Fruit fly (Drosophila melanogaster) whole organism, embryonic: ENCODE results near the gene S6KL.

Source experiments
- Ada2b ChIP-seq: fragments of 200-800 bp; sonication (Bioruptor generic); IDR thresholded peaks from 2 replicates; pipeline ENCODE4 v1.3.6; 2022; ENCODE audit warnings: missing biosample characterization, missing genetic modification characterization
- Atf6 ChIP-seq: fragments of 200-800 bp; sonication (Bioruptor generic); IDR thresholded peaks from 2 replicates; pipeline ENCODE4 v1.3.6; 2022; ENCODE audit warnings: missing biosample characterization, missing genetic modification characterization
- CG13624 ChIP-seq: fragments of 200-800 bp; sonication (Bioruptor generic); optimal IDR thresholded peaks from 2 replicates; lab custom pipeline; 2016; ENCODE audit warnings: missing biosample characterization, missing genetic modification characterization
- CG14014 ChIP-seq: fragments of 200-800 bp; sonication (Bioruptor generic); IDR thresholded peaks from 2 replicates; pipeline ENCODE4 v1.3.6; 2022; ENCODE audit warnings: missing biosample characterization, missing genetic modification characterization
- CG14667 ChIP-seq: fragments of 200-800 bp; sonication (Bioruptor generic); IDR thresholded peaks from 2 replicates; pipeline ENCODE4 v1.3.6; 2022; ENCODE audit warnings: missing biosample characterization, missing genetic modification characterization
- CG15696 ChIP-seq: fragments of 200-800 bp; sonication (Bioruptor generic); optimal IDR thresholded peaks from 2 replicates; lab custom pipeline; 2019; ENCODE audit warnings: missing biosample characterization, mild to moderate bottlenecking, missing genetic modification characterization, moderate library complexity
- CG1647 ChIP-seq: fragments of 200-800 bp; sonication (Bioruptor generic); optimal IDR thresholded peaks from 3 replicates; lab custom pipeline; 2016; ENCODE audit warnings: missing biosample characterization, missing genetic modification characterization
- CG16863 ChIP-seq: fragments of 200-800 bp; sonication (Bioruptor generic); optimal IDR thresholded peaks from 3 replicates; lab custom pipeline; 2016; ENCODE audit warnings: missing biosample characterization, missing genetic modification characterization
- CG17359 ChIP-seq: fragments of 200-800 bp; sonication (Bioruptor generic); optimal IDR thresholded peaks from 3 replicates; lab custom pipeline; 2018; ENCODE audit warnings: missing biosample characterization, mild to moderate bottlenecking, missing genetic modification characterization, moderate library complexity
- CG18262 ChIP-seq: fragments of 200-800 bp; optimal IDR thresholded peaks from 3 replicates; lab custom pipeline; 2019; ENCODE audit warnings: missing biosample characterization, mild to moderate bottlenecking, missing genetic modification characterization, moderate library complexity
- CG18599 ChIP-seq: fragments of 200-800 bp; sonication (Bioruptor generic); optimal IDR thresholded peaks from 3 replicates; lab custom pipeline; 2017; ENCODE audit warnings: missing biosample characterization, missing genetic modification characterization, mild to moderate bottlenecking, moderate library complexity, missing genetic modification reagents
- CG32532 ChIP-seq: fragments of 200-800 bp; sonication (Bioruptor generic); IDR thresholded peaks from 2 replicates; pipeline ENCODE4 v1.3.6; 2022; ENCODE audit warnings: missing biosample characterization, missing genetic modification characterization
- CG32772 ChIP-seq: fragments of 200-800 bp; sonication (Bioruptor generic); IDR thresholded peaks from 2 replicates; pipeline ENCODE4 v1.3.6; 2022; ENCODE audit warnings: missing biosample characterization, missing genetic modification characterization
- CG3281 ChIP-seq: fragments of 200-800 bp; sonication (Bioruptor generic); optimal IDR thresholded peaks from 3 replicates; lab custom pipeline; 2017; ENCODE audit warnings: missing biosample characterization, mild to moderate bottlenecking, missing genetic modification characterization
- CG6689 ChIP-seq: fragments of 200-800 bp; sonication (Bioruptor generic); IDR thresholded peaks from 2 replicates; pipeline ENCODE4 v1.3.6; 2022; ENCODE audit warnings: missing biosample characterization, missing genetic modification characterization
- CG7357 ChIP-seq: fragments of 200-800 bp; sonication (Bioruptor generic); IDR thresholded peaks from 3 replicates; pipeline ENCODE4 v1.3.6; 2022; ENCODE audit warnings: missing biosample characterization, missing genetic modification characterization
- D ChIP-seq, 2 experiments: fragments of 200-800 bp in 1 of 2; fragments of >200 bp in 1 of 2; sonication (Bioruptor generic) in 1 of 2; optimal IDR thresholded peaks; 2 replicates in 1 of 2; 3 replicates in 1 of 2; lab custom pipeline; 2017; ENCODE audit warnings: mild to moderate bottlenecking in 1 of 2, missing biosample characterization in 1 of 2, missing genetic modification characterization in 1 of 2, missing genetic modification reagents in 1 of 2
- D19B ChIP-seq: fragments of 200-800 bp; sonication (Bioruptor generic); optimal IDR thresholded peaks from 2 replicates; lab custom pipeline; 2017; ENCODE audit warnings: missing biosample characterization, mild to moderate bottlenecking, missing genetic modification characterization
- Drgx ChIP-seq: fragments of 200-800 bp; sonication (Bioruptor generic); IDR thresholded peaks from 2 replicates; pipeline ENCODE4 v1.3.6; 2022; ENCODE audit warnings: missing biosample characterization, missing genetic modification characterization
- ERR ChIP-seq: fragments of 200-800 bp; sonication (Bioruptor generic); optimal IDR thresholded peaks from 2 replicates; lab custom pipeline; 2016; ENCODE audit warnings: missing biosample characterization, missing genetic modification characterization
- Gug ChIP-seq: fragments of 200-800 bp; sonication (Bioruptor generic); IDR thresholded peaks from 4 replicates; pipeline ENCODE4 v1.3.6; 2022; ENCODE audit warnings: missing biosample characterization, missing genetic modification characterization
- HLH3B ChIP-seq: fragments of 200-800 bp; sonication (Bioruptor generic); IDR thresholded peaks from 2 replicates; pipeline ENCODE4 v1.3.6; 2022; ENCODE audit warnings: missing biosample characterization, missing genetic modification characterization
- Max ChIP-seq: fragments of 200-800 bp; sonication (Bioruptor generic); optimal IDR thresholded peaks from 2 replicates; lab custom pipeline; 2016; ENCODE audit warnings: missing biosample characterization, mild to moderate bottlenecking, missing genetic modification characterization
- Optix ChIP-seq: fragments of 200-800 bp; sonication (Bioruptor generic); IDR thresholded peaks from 3 replicates; pipeline ENCODE4 v1.3.6; 2022; ENCODE audit warnings: missing biosample characterization, missing genetic modification characterization
- Ptx1 ChIP-seq: fragments of 200-800 bp; sonication (Bioruptor generic); IDR thresholded peaks from 2 replicates; pipeline ENCODE4 v1.3.6; 2022; ENCODE audit warnings: missing biosample characterization, missing genetic modification characterization
- Rx ChIP-seq: fragments of 200-800 bp; sonication (Bioruptor generic); IDR thresholded peaks from 2 replicates; pipeline ENCODE4 v1.3.6; 2022; ENCODE audit warnings: missing biosample characterization, missing genetic modification characterization
- Ssrp ChIP-seq: fragments of 200-800 bp; sonication (Bioruptor generic); optimal IDR thresholded peaks from 2 replicates; lab custom pipeline; 2018; ENCODE audit warnings: missing biosample characterization, mild to moderate bottlenecking, missing genetic modification characterization, moderate library complexity
- ab ChIP-seq: fragments of 200-800 bp; sonication (Bioruptor generic); optimal IDR thresholded peaks from 2 replicates; lab custom pipeline; 2016; ENCODE audit warnings: missing biosample characterization, missing genetic modification characterization
- aop ChIP-seq: fragments of 200-800 bp; sonication (Bioruptor generic); IDR thresholded peaks from 2 replicates; pipeline ENCODE4 v1.3.6; 2022; ENCODE audit warnings: missing biosample characterization, missing genetic modification characterization
- bcd ChIP-seq: fragments of 200-800 bp; sonication (Bioruptor generic); optimal IDR thresholded peaks from 2 replicates; lab custom pipeline; 2017; ENCODE audit warnings: missing biosample characterization, mild to moderate bottlenecking, missing genetic modification characterization
- bsh ChIP-seq, 2 experiments: fragments of 200-800 bp; sonication (Bioruptor generic); optimal IDR thresholded peaks; 2 replicates each; lab custom pipeline; 2017 to 2018; ENCODE audit warnings: mild to moderate bottlenecking in 2 of 2, missing biosample characterization in 2 of 2, missing genetic modification characterization in 2 of 2, moderate library complexity in 1 of 2
- corto ChIP-seq: fragments of 200-800 bp; sonication (Bioruptor generic); optimal IDR thresholded peaks from 2 replicates; lab custom pipeline; 2016; ENCODE audit warnings: missing biosample characterization, mild to moderate bottlenecking, missing genetic modification characterization, moderate library complexity
- dm ChIP-seq: fragments of 200-800 bp; sonication (Bioruptor generic); optimal IDR thresholded peaks from 3 replicates; lab custom pipeline; 2016; ENCODE audit warnings: missing biosample characterization, missing genetic modification characterization
- esg ChIP-seq: fragments of 200-800 bp; sonication (Bioruptor generic); conservative IDR thresholded peaks from 2 replicates; pipeline ENCODE4 v1.3.6; 2022; ENCODE audit warnings: missing biosample characterization, missing genetic modification characterization
- eyg ChIP-seq: fragments of 200-800 bp; sonication (Bioruptor generic); optimal IDR thresholded peaks from 3 replicates; lab custom pipeline; 2016; ENCODE audit warnings: missing biosample characterization, missing genetic modification characterization
- fd102C ChIP-seq: fragments of 200-800 bp; sonication (Bioruptor generic); optimal IDR thresholded peaks from 2 replicates; lab custom pipeline; 2018; ENCODE audit warnings: missing biosample characterization, mild to moderate bottlenecking, missing genetic modification characterization, moderate library complexity
- gem ChIP-seq: fragments of 200-800 bp; sonication (Bioruptor generic); optimal IDR thresholded peaks from 2 replicates; lab custom pipeline; 2019; ENCODE audit warnings: missing biosample characterization, mild to moderate bottlenecking, missing genetic modification characterization, moderate library complexity
- gt ChIP-seq: fragments of 200-800 bp; sonication (Bioruptor generic); IDR thresholded peaks from 2 replicates; pipeline ENCODE4 v1.3.6; 2022; ENCODE audit warnings: missing biosample characterization, missing genetic modification characterization
- ind ChIP-seq: fragments of 200-800 bp; sonication (Bioruptor generic); optimal IDR thresholded peaks from 3 replicates; lab custom pipeline; 2016; ENCODE audit warnings: missing biosample characterization, missing genetic modification characterization
- inv ChIP-seq: fragments of 200-800 bp; sonication (Bioruptor generic); IDR thresholded peaks from 2 replicates; pipeline ENCODE4 v1.3.6; 2022; ENCODE audit warnings: missing biosample characterization, missing genetic modification characterization; ENCODE audit not compliant: partially characterized antibody
- p53 ChIP-seq: fragments of 200-800 bp; sonication (Bioruptor generic); optimal IDR thresholded peaks from 2 replicates; lab custom pipeline; 2016; ENCODE audit warnings: missing biosample characterization, missing genetic modification characterization
- pan ChIP-seq, 4 experiments: fragments of >200 bp in 3 of 4; fragments of 200-800 bp in 1 of 4; sonication (Bioruptor generic) in 1 of 4; optimal IDR thresholded peaks in 3 of 4; IDR thresholded peaks in 1 of 4; 2 replicates each; pipeline versions ENCODE4 v1.3.6 to Lab custom; 2017 to 2022; ENCODE audit warnings: missing biosample characterization in 2 of 4, missing genetic modification characterization in 2 of 4, mixed read lengths in 1 of 4
- pita ChIP-seq: fragments of 200-800 bp; sonication (Bioruptor generic); optimal IDR thresholded peaks from 2 replicates; lab custom pipeline; 2017; ENCODE audit warnings: missing biosample characterization, mild to moderate bottlenecking, missing genetic modification characterization
- prd ChIP-seq, 3 experiments: fragments of >200 bp in 2 of 3; fragments of 200-800 bp in 1 of 3; sonication (Bioruptor generic) in 1 of 3; optimal IDR thresholded peaks in 2 of 3; IDR thresholded peaks in 1 of 3; 2 replicates in 2 of 3; 3 replicates in 1 of 3; pipeline versions ENCODE4 v1.3.6 to Lab custom; 2017 to 2022; ENCODE audit warnings: missing biosample characterization in 1 of 3, missing genetic modification characterization in 1 of 3
- run ChIP-seq: fragments of 200-800 bp; sonication (Bioruptor generic); optimal IDR thresholded peaks from 3 replicates; lab custom pipeline; 2018; ENCODE audit warnings: missing biosample characterization, mild to moderate bottlenecking, missing genetic modification characterization
- so ChIP-seq: fragments of 200-800 bp; sonication (Bioruptor generic); IDR thresholded peaks from 3 replicates; pipeline ENCODE4 v1.3.6; 2022; ENCODE audit warnings: missing biosample characterization, missing genetic modification characterization
- tgo ChIP-seq: fragments of 200-800 bp; sonication (Bioruptor generic); IDR thresholded peaks from 3 replicates; pipeline ENCODE4 v1.3.6; 2022; ENCODE audit warnings: missing biosample characterization, missing genetic modification characterization
- tup ChIP-seq: fragments of 200-800 bp; sonication (Bioruptor generic); optimal IDR thresholded peaks from 2 replicates; lab custom pipeline; 2016; ENCODE audit warnings: missing biosample characterization, mild to moderate bottlenecking, missing genetic modification characterization, moderate library complexity
- tx ChIP-seq: fragments of 200-800 bp; sonication (Bioruptor generic); optimal IDR thresholded peaks from 2 replicates; lab custom pipeline; 2016; ENCODE audit warnings: missing biosample characterization, missing genetic modification characterization

S6KL gene

DNA sequence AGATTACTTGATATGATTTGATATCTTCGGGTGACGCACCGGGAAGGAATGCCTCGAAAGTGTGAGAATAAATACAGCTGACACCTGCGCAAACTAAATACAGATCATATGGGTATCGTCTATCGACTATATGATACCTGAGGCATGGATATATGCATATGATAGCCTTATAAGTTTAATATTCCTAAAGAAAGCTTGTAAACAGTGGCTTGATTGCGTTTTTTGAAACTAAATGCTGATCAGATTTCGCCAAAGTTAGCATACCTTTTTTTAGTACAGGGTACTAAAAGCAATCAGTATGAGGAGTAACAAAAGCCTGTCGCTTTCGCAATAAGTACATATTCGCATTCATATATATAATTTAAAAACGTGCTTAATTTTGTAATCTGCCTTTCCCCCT is 46.1 kb downstream of the S6KL start (continued):
- no peak for TF ChIP-seq ERR (GFP tag; lab: Kevin White, UChicago)
- TF ChIP-seq CG7357 = no peak
- no peak for TF ChIP-seq tx (GFP tag; lab: Kevin White, UChicago)
- TF ChIP-seq CG16863 = no peak
- peak; percentile 30; the same call in 1 of the 2 replicates for TF ChIP-seq Atf6 (GFP tag; lab: Robert Waterston, UW)
- TF ChIP-seq CG14014 (GFP tag; lab: Robert Waterston, UW) = 0 out of 2 replicates have a peak, but pooled peaks have one; percentile 19
- TF ChIP-seq CG18262 (tag; lab: Kevin White, UChicago) = peak; percentile 1
- 0 out of 2 replicates have a peak, but pooled peaks have one; percentile 23 for TF ChIP-seq CG32772 (GFP tag; lab: Robert Waterston, UW)
- 0 out of 2 replicates have a peak, but pooled peaks have one; percentile 39 for TF ChIP-seq CG6689 (GFP tag; lab: Robert Waterston, UW)
- peak; percentile 28 for TF ChIP-seq CG1647
- peak; percentile 51 for TF ChIP-seq HLH3B (GFP tag; lab: Robert Waterston, UW)
- TF ChIP-seq CG3281 (GFP tag; lab: Kevin White, UChicago) = peak; percentile 24
- TF ChIP-seq Gug (GFP tag; lab: Robert Waterston, UW) = peak; percentile 23; the same call in 1 of the 4 replicates
- TF ChIP-seq pan (optimal IDR thresholded peaks at IDR 0.05; lab: Kevin White, UChicago) = no peak
- peak in 1 of 2 experiments; percentile 34 for TF ChIP-seq pan (GFP tag; optimal IDR thresholded peaks at IDR 0.05 in 1 of 2, IDR thresholded peaks at IDR 0.05 in 1 of 2)
- TF ChIP-seq corto (GFP tag; lab: Kevin White, UChicago) = peak; percentile 10
- no peak for TF ChIP-seq CG14667 (GFP tag; lab: Robert Waterston, UW)
- TF ChIP-seq CG17359 (tag; lab: Kevin White, UChicago) = peak; percentile 40
- TF ChIP-seq fd102C (GFP tag; lab: Kevin White, UChicago) = no peak
- peak; percentile 53 for TF ChIP-seq esg (GFP tag; lab: Robert Waterston, UW)
- no peak for TF ChIP-seq gt (GFP tag; lab: Robert Waterston, UW)
- TF ChIP-seq eyg (GFP tag; lab: Kevin White, UChicago) = no peak
- peak; percentile 50; the same call in 1 of the 2 replicates for TF ChIP-seq Ada2b (GFP tag; lab: Robert Waterston, UW)
- TF ChIP-seq Drgx (GFP tag; lab: Robert Waterston, UW) = peak; percentile 49
- TF ChIP-seq CG32532 (GFP tag; lab: Robert Waterston, UW) = peak; percentile 52
- TF ChIP-seq tup (GFP tag; lab: Kevin White, UChicago) = no peak
- no peak for TF ChIP-seq dm
- TF ChIP-seq D (optimal IDR thresholded peaks at IDR 0.05; lab: Kevin White, UChicago) = no peak
- TF ChIP-seq D (GFP tag; optimal IDR thresholded peaks at IDR 0.05; lab: Kevin White, UChicago) = no peak
- no peak for TF ChIP-seq inv (GFP tag; lab: Robert Waterston, UW)
- TF ChIP-seq CG18599 = peak; percentile 32
- no peak for TF ChIP-seq Ssrp (tag; lab: Kevin White, UChicago)
- TF ChIP-seq ab (GFP tag; lab: Kevin White, UChicago) = no peak
- no peak for TF ChIP-seq pita (GFP tag; lab: Kevin White, UChicago)
- TF ChIP-seq Max (GFP tag; lab: Kevin White, UChicago) = peak; percentile 0
- TF ChIP-seq gem (tag; lab: Kevin White, UChicago) = peak; percentile 6
- TF ChIP-seq Rx = peak; percentile 52; the same call in 1 of the 2 replicates
- TF ChIP-seq aop (GFP tag; lab: Robert Waterston, UW) = no peak
- TF ChIP-seq p53 (GFP tag; lab: Kevin White, UChicago) = no peak
- peak; percentile 4 for TF ChIP-seq bcd (GFP tag; lab: Kevin White, UChicago)
- TF ChIP-seq prd (optimal IDR thresholded peaks at IDR 0.05; lab: Kevin White, UChicago) = no peak
- TF ChIP-seq prd (GFP tag; IDR thresholded peaks at IDR 0.05; lab: Robert Waterston, UW) = peak; percentile 77
- TF ChIP-seq CG13624 (GFP tag; lab: Kevin White, UChicago) = peak; percentile 2
- TF ChIP-seq CG15696 = no peak
- peak; percentile 36 for TF ChIP-seq ind
- peak; percentile 21; the same call in 1 of the 3 replicates for TF ChIP-seq tgo
- TF ChIP-seq so (GFP tag; lab: Robert Waterston, UW) = 0 out of 3 replicates have a peak, but pooled peaks have one; percentile 44
- peak; percentile 57; the same call in 1 of the 2 replicates for TF ChIP-seq Ptx1 (GFP tag; lab: Robert Waterston, UW)
- TF ChIP-seq run (tag; lab: Kevin White, UChicago) = no peak
- TF ChIP-seq Optix (GFP tag; lab: Robert Waterston, UW) = 0 out of 3 replicates have a peak, but pooled peaks have one; percentile 31
- TF ChIP-seq D19B (GFP tag; lab: Kevin White, UChicago) = peak; percentile 87
- TF ChIP-seq bsh (GFP tag; optimal IDR thresholded peaks at IDR 0.05; lab: Kevin White, UChicago) = no peak
